Worm (Caenorhabditis elegans) whole organism, late embryonic: Measurements from ENCODE around the gene C05A2.4.

ENCODE experiments used
- C08G9.2 ChIP-seq: sonication (generic microtip); optimal IDR thresholded peaks from 2 replicates; lab custom pipeline; 2016; ENCODE audit warnings: mild to moderate bottlenecking, missing genetic modification characterization, moderate library complexity, missing compliant biosample characterization
- C38D4.7 ChIP-seq: fragments of 200-800 bp; sonication (Bioruptor generic); optimal IDR thresholded peaks from 2 replicates; lab custom pipeline; 2018; ENCODE audit warnings: mild to moderate bottlenecking, missing genetic modification characterization, moderate library complexity, missing compliant biosample characterization
- Y22D7AL.16 ChIP-seq: sonication (generic microtip); optimal IDR thresholded peaks from 2 replicates; lab custom pipeline; 2016; ENCODE audit warnings: missing genetic modification characterization, missing compliant biosample characterization
- ahr-1 ChIP-seq: sonication (generic microtip); optimal IDR thresholded peaks from 2 replicates; lab custom pipeline; 2016; ENCODE audit warnings: missing genetic modification characterization, missing compliant biosample characterization
- ceh-18 ChIP-seq: sonication (generic microtip); optimal IDR thresholded peaks from 2 replicates; lab custom pipeline; 2016; ENCODE audit warnings: missing genetic modification characterization, missing compliant biosample characterization
- ceh-19 ChIP-seq: fragments of 200-800 bp; sonication (Bioruptor generic); optimal IDR thresholded peaks from 2 replicates; lab custom pipeline; 2018; ENCODE audit warnings: mild to moderate bottlenecking, missing genetic modification characterization, missing compliant biosample characterization
- ceh-2 ChIP-seq: sonication (generic microtip); optimal IDR thresholded peaks from 2 replicates; lab custom pipeline; 2016; ENCODE audit warnings: missing genotype, missing genetic modification characterization, missing compliant biosample characterization
- ceh-22 ChIP-seq: sonication (generic microtip); optimal IDR thresholded peaks from 2 replicates; lab custom pipeline; 2017; ENCODE audit warnings: missing biosample characterization, missing genetic modification characterization
- ceh-24 ChIP-seq: sonication (generic microtip); optimal IDR thresholded peaks from 2 replicates; lab custom pipeline; 2016; ENCODE audit warnings: mild to moderate bottlenecking, missing genetic modification characterization, missing compliant biosample characterization
- ceh-31 ChIP-seq: sonication (generic microtip); optimal IDR thresholded peaks from 2 replicates; lab custom pipeline; 2016; ENCODE audit warnings: missing genetic modification characterization, missing compliant biosample characterization
- ceh-34 ChIP-seq: sonication (generic microtip); optimal IDR thresholded peaks from 2 replicates; lab custom pipeline; 2016; ENCODE audit warnings: mild to moderate bottlenecking, missing genetic modification characterization, missing compliant biosample characterization
- ceh-6 ChIP-seq: fragments of 200-800 bp; sonication (Bioruptor generic); optimal IDR thresholded peaks from 2 replicates; lab custom pipeline; 2018; ENCODE audit warnings: mild to moderate bottlenecking, missing genetic modification characterization, missing compliant biosample characterization
- dmd-4 ChIP-seq: sonication (generic microtip); optimal IDR thresholded peaks from 2 replicates; lab custom pipeline; 2016; ENCODE audit warnings: borderline replicate concordance, missing genetic modification characterization, missing compliant biosample characterization
- ets-4 ChIP-seq: sonication (generic microtip); optimal IDR thresholded peaks from 2 replicates; lab custom pipeline; 2016; ENCODE audit warnings: missing genetic modification characterization, missing compliant biosample characterization
- fax-1 ChIP-seq: sonication (generic microtip); optimal IDR thresholded peaks from 2 replicates; lab custom pipeline; 2016; ENCODE audit warnings: missing genotype, missing genetic modification characterization, missing compliant biosample characterization
- fkh-6 ChIP-seq: sonication (generic microtip); optimal IDR thresholded peaks from 2 replicates; lab custom pipeline; 2016; ENCODE audit warnings: missing genetic modification characterization, missing compliant biosample characterization
- hlh-13 ChIP-seq: fragments of 200-800 bp; sonication (Bioruptor generic); optimal IDR thresholded peaks from 2 replicates; lab custom pipeline; 2018; ENCODE audit warnings: mild to moderate bottlenecking, missing genetic modification characterization, missing compliant biosample characterization
- hlh-15 ChIP-seq: sonication (generic microtip); optimal IDR thresholded peaks from 2 replicates; lab custom pipeline; 2016; ENCODE audit warnings: missing genetic modification characterization, missing compliant biosample characterization
- hlh-30 ChIP-seq: sonication (generic microtip); optimal IDR thresholded peaks from 2 replicates; lab custom pipeline; 2017; ENCODE audit warnings: antibody characterized with exemption, missing genetic modification characterization, missing compliant biosample characterization; ENCODE audit not compliant: insufficient read depth
- hlh-6 ChIP-seq: sonication (generic microtip); optimal IDR thresholded peaks from 2 replicates; lab custom pipeline; 2016; ENCODE audit warnings: missing genotype, missing genetic modification characterization, missing compliant biosample characterization
- lim-6 ChIP-seq: sonication (generic microtip); optimal IDR thresholded peaks from 2 replicates; lab custom pipeline; 2016; ENCODE audit warnings: missing genetic modification characterization, missing compliant biosample characterization
- nfya-1 ChIP-seq: sonication (generic microtip); optimal IDR thresholded peaks from 2 replicates; lab custom pipeline; 2017; ENCODE audit warnings: missing genetic modification characterization, mild to moderate bottlenecking, missing compliant biosample characterization, antibody characterized with exemption, moderate library complexity
- pax-1 ChIP-seq: fragments of 150-350 bp; optimal IDR thresholded peaks from 2 replicates; lab custom pipeline; 2014; ENCODE audit warnings: missing biosample characterization, missing genetic modification characterization
- pha-2 ChIP-seq: sonication (generic microtip); optimal IDR thresholded peaks from 2 replicates; lab custom pipeline; 2017; ENCODE audit warnings: mild to moderate bottlenecking, missing genetic modification characterization, missing compliant biosample characterization
- pros-1 ChIP-seq: fragments of 150-350 bp; optimal IDR thresholded peaks from 2 replicates; lab custom pipeline; 2014; ENCODE audit warnings: missing biosample characterization, missing genetic modification reagents, missing genetic modification characterization
- ref-2 ChIP-seq: sonication (generic microtip); optimal IDR thresholded peaks from 2 replicates; lab custom pipeline; 2016; ENCODE audit warnings: missing genetic modification characterization, missing compliant biosample characterization
- rnt-1 ChIP-seq: sonication (generic microtip); optimal IDR thresholded peaks from 2 replicates; lab custom pipeline; 2016; ENCODE audit warnings: missing genetic modification characterization, missing compliant biosample characterization
- sdc-2 ChIP-seq: sonication (generic microtip); optimal IDR thresholded peaks from 2 replicates; lab custom pipeline; 2016; ENCODE audit warnings: missing genotype, missing genetic modification characterization, missing compliant biosample characterization
- tbx-2 ChIP-seq: sonication (generic microtip); optimal IDR thresholded peaks from 2 replicates; lab custom pipeline; 2016; ENCODE audit warnings: missing genetic modification characterization, missing compliant biosample characterization
- unc-3 ChIP-seq, 2 experiments: fragments of 200-800 bp in 1 of 2; sonication (Bioruptor generic) in 1 of 2; sonication (generic microtip) in 1 of 2; conservative IDR thresholded peaks in 1 of 2; optimal IDR thresholded peaks in 1 of 2; 2 replicates each; pipeline versions ENCODE4 v1.3.6 to Lab custom; 2016 to 2022; ENCODE audit warnings: missing compliant biosample characterization in 2 of 2, missing genetic modification characterization in 2 of 2, missing genetic modification reagents in 1 of 2
- unc-42 ChIP-seq: sonication (generic microtip); optimal IDR thresholded peaks from 2 replicates; lab custom pipeline; 2016; ENCODE audit warnings: missing genotype, missing genetic modification characterization, missing compliant biosample characterization
- ztf-16 ChIP-seq: sonication (generic microtip); optimal IDR thresholded peaks from 2 replicates; lab custom pipeline; 2017; ENCODE audit warnings: missing genetic modification characterization, missing compliant biosample characterization

The C05A2.4 gene

ce11 chrV:10664271-10664670, 31.0 kb upstream of the C05A2.4 start:
- no peak for TF ChIP-seq sdc-2
- no peak for TF ChIP-seq ceh-19 (GFP tag; lab: Kevin White, UChicago)
- TF ChIP-seq hlh-30: no peak
- TF ChIP-seq Y22D7AL.16 (tag; lab: Kevin White, UChicago): no peak
- TF ChIP-seq hlh-15 (tag; lab: Kevin White, UChicago): no peak
- no peak for TF ChIP-seq tbx-2
- TF ChIP-seq ceh-22 (tag; lab: Kevin White, UChicago): no peak
- TF ChIP-seq dmd-4 (tag; lab: Kevin White, UChicago): no peak
- no peak for TF ChIP-seq hlh-13
- TF ChIP-seq unc-3 (GFP tag; conservative IDR thresholded peaks at IDR 0.05; lab: Robert Waterston, UW): no peak
- no peak for TF ChIP-seq unc-3 (tag; optimal IDR thresholded peaks at IDR 0.05; lab: Kevin White, UChicago)
- TF ChIP-seq ztf-16: no peak
- TF ChIP-seq ref-2: no peak

- no peak for TF ChIP-seq ets-4 (tag; lab: Kevin White, UChicago)
These were observed 28.0 kb upstream of the C05A2.4 start, which contains the start of gene twk-12 for ce11 chrV:10667284-10667683. twk-12 (plus strand) TSS chrV:10667584.

ce11 chrV:10670817-10671216, 24.5 kb upstream of the C05A2.4 start:
- TF ChIP-seq C08G9.2 (tag; lab: Kevin White, UChicago) (no peak), ahr-1 (tag; lab: Kevin White, UChicago) (no peak), fax-1 (tag; lab: Kevin White, UChicago) (no peak), ceh-34 (tag; lab: Kevin White, UChicago) (peak; percentile 61), pros-1 (no peak)

ce11 chrV:10671618-10672017, 23.7 kb upstream of the C05A2.4 start, which contains the start of gene ceh-22:
ceh-22 (plus strand) TSS chrV:10671918.
- TF ChIP-seq ceh-22 (tag; lab: Kevin White, UChicago) (peak; percentile 74), hlh-30 (no peak)

ce11 chrV:10672601-10673000, 22.7 kb upstream of the C05A2.4 start:
- TF ChIP-seq pax-1 (tag; lab: Kevin White, UChicago) (no peak), ceh-22 (tag; lab: Kevin White, UChicago) (peak; percentile 100), ceh-2 (tag; lab: Kevin White, UChicago) (no peak), rnt-1 (tag; lab: Kevin White, UChicago) (no peak), ref-2 (peak; percentile 31), ets-4 (tag; lab: Kevin White, UChicago) (peak; percentile 22), ceh-24 (tag; lab: Kevin White, UChicago) (no peak), tbx-2 (peak; percentile 48), C08G9.2 (tag; lab: Kevin White, UChicago) (peak; percentile 30), ztf-16 (no peak), ceh-34 (tag; lab: Kevin White, UChicago) (peak; percentile 30)

- no peak for TF ChIP-seq ceh-2 (tag; lab: Kevin White, UChicago)
- TF ChIP-seq unc-42: peak; percentile 73
- TF ChIP-seq fkh-6 (tag; lab: Kevin White, UChicago): no peak
- no peak for TF ChIP-seq pha-2
- no peak for TF ChIP-seq rnt-1 (tag; lab: Kevin White, UChicago)
- TF ChIP-seq sdc-2: no peak
These were observed 19.3 kb upstream of the C05A2.4 start for ce11 chrV:10675978-10676377.

- TF ChIP-seq ceh-18: peak; percentile 7
- TF ChIP-seq ceh-31 (tag; lab: Kevin White, UChicago): peak; percentile 39
- TF ChIP-seq unc-42: peak; percentile 20
- no peak for TF ChIP-seq ceh-2 (tag; lab: Kevin White, UChicago)
- no peak for TF ChIP-seq ceh-6 (GFP tag; lab: Kevin White, UChicago)
- TF ChIP-seq nfya-1: peak; percentile 28
- no peak for TF ChIP-seq C38D4.7 (GFP tag; lab: Kevin White, UChicago)
- TF ChIP-seq lim-6: no peak
- peak; percentile 6 for TF ChIP-seq hlh-6
These were observed 17.8 kb upstream of the C05A2.4 start for ce11 chrV:10677459-10677858.
